Worm (Caenorhabditis elegans) whole organism, young adult: ENCODE measurements around the gene coa-1.

Source experiments
- B0336.3 ChIP-seq: fragments of 200-800 bp; sonication (Bioruptor generic); IDR thresholded peaks from 2 replicates; pipeline ENCODE4 v1.3.6; 2022; ENCODE audit warnings: missing genetic modification characterization, missing compliant biosample characterization
- F23B12.7 ChIP-seq: sonication (generic microtip); optimal IDR thresholded peaks from 2 replicates; lab custom pipeline; 2017; ENCODE audit warnings: missing genetic modification characterization, mild to moderate bottlenecking, missing compliant biosample characterization, antibody characterized with exemption, moderate library complexity; ENCODE audit not compliant: insufficient read depth
- F33H1.4 ChIP-seq: fragments of 200-800 bp; sonication (Bioruptor generic); IDR thresholded peaks from 2 replicates; pipeline ENCODE4 v1.3.6; 2022; ENCODE audit warnings: missing genetic modification reagents, missing genetic modification characterization, missing compliant biosample characterization
- K11D2.4 ChIP-seq: fragments of 200-800 bp; sonication (Bioruptor generic); IDR thresholded peaks from 2 replicates; pipeline ENCODE4 v1.3.6; 2022; ENCODE audit warnings: missing genetic modification reagents, missing genetic modification characterization, missing compliant biosample characterization
- K12H6.12 ChIP-seq: fragments of 200-800 bp; sonication (Bioruptor generic); optimal IDR thresholded peaks from 2 replicates; lab custom pipeline; 2018; ENCODE audit warnings: mild to moderate bottlenecking, missing genetic modification characterization, missing compliant biosample characterization
- T07F8.4 ChIP-seq: sonication (generic microtip); optimal IDR thresholded peaks from 2 replicates; lab custom pipeline; 2016; ENCODE audit warnings: mild to moderate bottlenecking, missing genetic modification characterization, moderate library complexity, missing compliant biosample characterization
- T26A5.8 ChIP-seq: sonication (generic microtip); optimal IDR thresholded peaks from 2 replicates; lab custom pipeline; 2016; ENCODE audit warnings: missing genetic modification characterization, missing compliant biosample characterization
- Y56A3A.18 ChIP-seq: fragments of 200-800 bp; sonication (Bioruptor generic); IDR thresholded peaks from 2 replicates; pipeline ENCODE4 v1.3.6; 2022; ENCODE audit warnings: missing genetic modification reagents, missing genetic modification characterization, missing compliant biosample characterization
- Y67H2A.10 ChIP-seq: fragments of 200-800 bp; sonication (Bioruptor generic); conservative IDR thresholded peaks from 2 replicates; pipeline ENCODE4 v1.3.6; 2022; ENCODE audit warnings: missing genetic modification reagents, missing genetic modification characterization, missing compliant biosample characterization
- aptf-2 ChIP-seq: fragments of 200-800 bp; sonication (Bioruptor generic); conservative IDR thresholded peaks from 2 replicates; pipeline ENCODE4 v1.3.6; 2022; ENCODE audit warnings: missing genetic modification reagents, missing genetic modification characterization, missing compliant biosample characterization
- athp-1 ChIP-seq: sonication (generic microtip); optimal IDR thresholded peaks from 2 replicates; lab custom pipeline; 2017; ENCODE audit warnings: mild to moderate bottlenecking, missing genetic modification characterization, missing compliant biosample characterization
- bed-2 ChIP-seq: fragments of 200-800 bp; sonication (Bioruptor generic); IDR thresholded peaks from 2 replicates; pipeline ENCODE4 v1.3.6; 2022; ENCODE audit warnings: missing genetic modification reagents, missing genetic modification characterization, missing compliant biosample characterization
- ccch-3 ChIP-seq: fragments of 200-800 bp; sonication (Bioruptor generic); optimal IDR thresholded peaks from 2 replicates; lab custom pipeline; 2018; ENCODE audit warnings: mild to moderate bottlenecking, missing genetic modification characterization, missing compliant biosample characterization
- cebp-1 ChIP-seq, 2 experiments: fragments of 200-800 bp in 1 of 2; sonication (Bioruptor generic) in 1 of 2; sonication (generic microtip) in 1 of 2; IDR thresholded peaks in 1 of 2; optimal IDR thresholded peaks in 1 of 2; 2 replicates each; pipeline versions ENCODE4 v1.3.6 to Lab custom; 2017 to 2022; ENCODE audit warnings: missing compliant biosample characterization in 2 of 2, missing genetic modification characterization in 2 of 2, mild to moderate bottlenecking in 1 of 2, missing genetic modification reagents in 1 of 2, moderate library complexity in 1 of 2
- ceh-27 ChIP-seq: fragments of 200-800 bp; sonication (Bioruptor generic); optimal IDR thresholded peaks from 2 replicates; lab custom pipeline; 2018; ENCODE audit warnings: mild to moderate bottlenecking, missing genetic modification characterization, moderate library complexity, missing compliant biosample characterization
- ceh-40 ChIP-seq: fragments of 200-800 bp; sonication (Bioruptor generic); IDR thresholded peaks from 2 replicates; pipeline ENCODE4 v1.3.6; 2022; ENCODE audit warnings: missing genetic modification characterization, missing compliant biosample characterization
- gei-17 ChIP-seq: fragments of 200-800 bp; sonication (Bioruptor generic); optimal IDR thresholded peaks from 2 replicates; lab custom pipeline; 2018; ENCODE audit warnings: mild to moderate bottlenecking, missing genetic modification characterization, missing compliant biosample characterization
- hmg-1.2 ChIP-seq: fragments of 200-800 bp; sonication (Bioruptor generic); IDR thresholded peaks from 2 replicates; pipeline ENCODE4 v1.3.6; 2022; ENCODE audit warnings: missing genetic modification reagents, missing genetic modification characterization, missing compliant biosample characterization
- hsf-1 ChIP-seq: fragments of 200-800 bp; sonication (Bioruptor generic); IDR thresholded peaks from 2 replicates; pipeline ENCODE4 v1.3.6; 2022; ENCODE audit warnings: missing genetic modification reagents, missing genetic modification characterization, missing compliant biosample characterization
- let-526 ChIP-seq: fragments of 200-800 bp; sonication (Bioruptor generic); IDR thresholded peaks from 2 replicates; pipeline ENCODE4 v1.3.6; 2022; ENCODE audit warnings: missing genetic modification reagents, missing genetic modification characterization, missing compliant biosample characterization
- lin-35 ChIP-seq, 3 experiments: fragments of 150-350 bp in 2 of 3; sonication (generic microtip) in 1 of 3; optimal IDR thresholded peaks; 2 replicates each; lab custom pipeline; 2014 to 2018; ENCODE audit warnings: missing biosample characterization in 3 of 3, missing genetic modification characterization in 3 of 3, missing genetic modification reagents in 3 of 3
- lsl-1 ChIP-seq: fragments of 200-800 bp; sonication (Bioruptor generic); optimal IDR thresholded peaks from 2 replicates; lab custom pipeline; 2018; ENCODE audit warnings: mild to moderate bottlenecking, missing genetic modification characterization, moderate library complexity, missing compliant biosample characterization
- madf-3 ChIP-seq: fragments of 200-800 bp; sonication (Bioruptor generic); IDR thresholded peaks from 2 replicates; pipeline ENCODE4 v1.3.6; 2022; ENCODE audit warnings: missing genetic modification reagents, missing genetic modification characterization, missing compliant biosample characterization
- madf-6 ChIP-seq: fragments of 200-800 bp; sonication (Bioruptor generic); IDR thresholded peaks from 2 replicates; pipeline ENCODE4 v1.3.6; 2022; ENCODE audit warnings: missing genetic modification reagents, missing genetic modification characterization, missing compliant biosample characterization
- mel-28 ChIP-seq: sonication (generic microtip); optimal IDR thresholded peaks from 2 replicates; lab custom pipeline; 2016; ENCODE audit warnings: borderline replicate concordance, mild to moderate bottlenecking, missing genetic modification characterization, missing compliant biosample characterization
- mxl-1 ChIP-seq: sonication (generic microtip); optimal IDR thresholded peaks from 2 replicates; lab custom pipeline; 2016; ENCODE audit warnings: missing genetic modification characterization, missing compliant biosample characterization
- nfya-2 ChIP-seq: fragments of 200-800 bp; sonication (Bioruptor generic); IDR thresholded peaks from 2 replicates; pipeline ENCODE4 v1.3.6; 2022; ENCODE audit warnings: missing genetic modification reagents, missing genetic modification characterization, missing compliant biosample characterization
- nfyb-1 ChIP-seq: fragments of 200-800 bp; sonication (Bioruptor generic); IDR thresholded peaks from 2 replicates; pipeline ENCODE4 v1.3.6; 2022; ENCODE audit warnings: missing genetic modification reagents, missing genetic modification characterization, missing compliant biosample characterization
- nhr-120 ChIP-seq: fragments of 200-800 bp; sonication (Bioruptor generic); IDR thresholded peaks from 2 replicates; pipeline ENCODE4 v1.3.6; 2022; ENCODE audit warnings: missing genetic modification characterization, missing compliant biosample characterization
- nhr-80 ChIP-seq: sonication (generic microtip); optimal IDR thresholded peaks from 2 replicates; lab custom pipeline; 2016; ENCODE audit warnings: missing genetic modification characterization, missing compliant biosample characterization
- pbrm-1 ChIP-seq: fragments of 200-800 bp; sonication (Bioruptor generic); IDR thresholded peaks from 2 replicates; pipeline ENCODE4 v1.3.6; 2022; ENCODE audit warnings: missing genetic modification reagents, missing genetic modification characterization, missing compliant biosample characterization
- repo-1 ChIP-seq: sonication (generic microtip); optimal IDR thresholded peaks from 2 replicates; lab custom pipeline; 2017; ENCODE audit warnings: mild to moderate bottlenecking, missing genetic modification characterization, missing compliant biosample characterization
- sdz-38 ChIP-seq: sonication (generic microtip); optimal IDR thresholded peaks from 2 replicates; lab custom pipeline; 2016; ENCODE audit warnings: missing genotype, missing genetic modification characterization, missing compliant biosample characterization
- snpc-1.1 ChIP-seq: sonication (generic microtip); optimal IDR thresholded peaks from 2 replicates; lab custom pipeline; 2017; ENCODE audit warnings: missing genetic modification characterization, mild to moderate bottlenecking, missing compliant biosample characterization, antibody characterized with exemption, moderate library complexity, missing genotype, missing genetic modification reagents; ENCODE audit not compliant: insufficient read depth
- snpc-3.4 ChIP-seq: sonication (generic microtip); optimal IDR thresholded peaks from 2 replicates; lab custom pipeline; 2017; ENCODE audit warnings: missing genetic modification characterization, mild to moderate bottlenecking, missing compliant biosample characterization, antibody characterized with exemption, moderate library complexity, missing genotype, missing genetic modification reagents
- somi-1 ChIP-seq: fragments of 200-800 bp; sonication (Bioruptor generic); optimal IDR thresholded peaks from 2 replicates; lab custom pipeline; 2018; ENCODE audit warnings: mild to moderate bottlenecking, missing genetic modification characterization, missing compliant biosample characterization
- sptf-2 ChIP-seq: fragments of 200-800 bp; sonication (Bioruptor generic); optimal IDR thresholded peaks from 2 replicates; lab custom pipeline; 2018; ENCODE audit warnings: mild to moderate bottlenecking, missing genetic modification characterization, missing compliant biosample characterization
- unc-130 ChIP-seq: sonication (generic microtip); optimal IDR thresholded peaks from 2 replicates; lab custom pipeline; 2016; ENCODE audit warnings: missing genetic modification reagents, missing genetic modification characterization, missing compliant biosample characterization
- unc-62 ChIP-seq: fragments of 150-350 bp; optimal IDR thresholded peaks from 2 replicates; lab custom pipeline; 2014; ENCODE audit warnings: missing biosample characterization, missing genetic modification reagents, missing genetic modification characterization
- xnd-1 ChIP-seq: sonication (generic microtip); optimal IDR thresholded peaks from 2 replicates; lab custom pipeline; 2016; ENCODE audit warnings: missing genotype, missing genetic modification reagents, missing genetic modification characterization, missing compliant biosample characterization

Gene coa-1

DNA sequence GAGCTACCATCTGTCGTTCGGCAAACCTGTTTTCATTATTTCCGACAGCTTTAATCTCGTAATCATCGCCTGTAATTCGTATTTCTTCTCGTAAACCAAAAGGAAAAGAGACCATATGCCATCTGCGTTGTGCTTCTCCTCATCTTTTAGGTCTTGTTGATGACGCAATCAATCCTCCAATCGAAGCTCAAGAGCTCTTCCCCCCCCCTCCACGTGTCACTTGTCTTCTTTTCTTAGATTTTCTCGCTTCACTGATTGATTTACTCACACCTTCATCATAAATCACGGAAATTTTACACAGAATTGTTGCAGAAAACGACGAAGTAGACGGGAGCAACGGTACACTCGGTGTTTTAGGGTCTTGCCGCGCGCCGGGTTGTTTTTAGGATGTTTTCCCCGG lies 26.4 kb upstream of the coa-1 start, which contains the start of gene tcl-2 (continued):
- TF ChIP-seq bed-2 (GFP tag; lab: Robert Waterston, UW) (no peak), hsf-1 (GFP tag; lab: Robert Waterston, UW) (no peak)

DNA sequence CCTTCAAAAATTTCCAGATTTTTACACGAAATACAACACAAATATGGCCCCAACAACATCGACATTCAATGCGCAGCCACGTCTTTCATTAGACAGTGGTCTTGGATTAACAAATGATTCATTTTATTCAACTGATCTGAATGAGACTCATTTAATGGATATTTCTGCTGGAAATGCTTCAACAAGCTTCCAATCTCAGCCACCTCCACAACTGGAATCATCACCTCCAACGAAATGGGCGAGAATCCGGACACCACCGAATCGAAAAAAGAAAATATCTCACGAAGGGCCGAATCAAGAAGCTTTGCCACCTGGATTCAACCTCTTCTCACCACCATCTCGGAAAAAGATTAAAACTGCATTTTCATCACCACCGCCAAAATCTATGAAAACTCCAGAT lies 25.4 kb upstream of the coa-1 start:
- TF ChIP-seq aptf-2 (GFP tag; lab: Robert Waterston, UW) (no peak), F23B12.7 (no peak), ccch-3 (GFP tag; lab: Kevin White, UChicago) (no peak), ceh-27 (GFP tag; lab: Kevin White, UChicago) (no peak), T07F8.4 (tag; lab: Kevin White, UChicago) (no peak), K12H6.12 (tag; lab: Kevin White, UChicago) (no peak), T26A5.8 (tag; lab: Kevin White, UChicago) (no peak), Y67H2A.10 (GFP tag; lab: Robert Waterston, UW) (no peak), sptf-2 (no peak), nfyb-1 (GFP tag; lab: Robert Waterston, UW) (no peak), lin-35 (GFP tag; optimal IDR thresholded peaks at IDR 0.05; lab: Kevin White, UChicago) (no peak), let-526 (GFP tag; lab: Robert Waterston, UW) (no peak), mel-28 (tag; lab: Kevin White, UChicago) (no peak)

DNA sequence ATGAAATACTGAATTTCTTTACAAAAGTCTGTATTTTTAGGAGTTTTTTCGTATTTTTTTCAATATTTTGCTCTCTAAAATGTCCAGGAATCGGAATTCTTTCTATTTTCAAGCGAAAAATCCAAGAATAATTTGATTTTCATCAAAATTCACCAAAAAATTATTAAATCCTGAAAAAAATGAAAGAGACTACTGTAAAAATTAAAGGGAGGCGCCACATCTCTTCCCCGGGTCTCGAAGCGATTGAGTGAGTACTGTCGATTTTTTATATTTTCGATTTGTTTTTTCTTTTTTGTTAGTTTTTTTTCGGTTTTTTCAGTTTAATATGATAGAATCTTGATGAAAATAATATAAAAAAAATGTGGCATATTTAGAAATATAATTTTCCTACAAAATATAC lies 21.6 kb upstream of the coa-1 start:
- peak; percentile 51 for TF ChIP-seq madf-6
- TF ChIP-seq xnd-1: peak; percentile 55
- peak; percentile 81 for TF ChIP-seq lsl-1 (GFP tag; lab: Kevin White, UChicago)
- TF ChIP-seq F33H1.4 (GFP tag; lab: Robert Waterston, UW): peak; percentile 79
- no peak for TF ChIP-seq mxl-1 (tag; lab: Kevin White, UChicago)

DNA sequence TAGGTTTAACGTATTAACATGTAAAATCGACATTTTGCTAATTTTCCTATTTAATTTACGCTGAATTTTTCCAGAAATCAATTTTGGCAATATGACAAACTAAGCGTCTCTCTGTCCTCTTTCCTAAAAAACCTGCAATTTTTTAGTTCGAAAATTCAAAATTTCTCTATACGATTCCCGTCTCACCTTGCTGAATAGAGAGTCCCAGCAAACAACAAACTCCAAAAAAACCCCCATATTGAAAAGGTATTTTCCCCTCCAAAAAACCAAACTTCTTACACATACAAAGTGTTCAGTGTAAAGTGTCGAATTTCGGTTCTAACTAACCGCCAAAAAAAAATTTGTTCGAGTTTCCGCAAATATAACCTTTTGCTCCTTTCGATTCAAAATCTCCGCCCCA lies 20.9 kb upstream of the coa-1 start, which contains the start of gene pnc-1:
Gene pnc-1, plus strand, starts transcription at position 301 of the 400 bp plus-strand sequence.
- no peak for TF ChIP-seq sdz-38
- no peak for TF ChIP-seq mxl-1 (tag; lab: Kevin White, UChicago)
- TF ChIP-seq repo-1 (tag; lab: Kevin White, UChicago): no peak
- TF ChIP-seq Y56A3A.18 (GFP tag; lab: Robert Waterston, UW): 0 out of 2 replicates have a peak, but pooled peaks have one; percentile 24
- TF ChIP-seq snpc-1.1: no peak
- no peak for TF ChIP-seq K11D2.4 (GFP tag; lab: Robert Waterston, UW)

DNA sequence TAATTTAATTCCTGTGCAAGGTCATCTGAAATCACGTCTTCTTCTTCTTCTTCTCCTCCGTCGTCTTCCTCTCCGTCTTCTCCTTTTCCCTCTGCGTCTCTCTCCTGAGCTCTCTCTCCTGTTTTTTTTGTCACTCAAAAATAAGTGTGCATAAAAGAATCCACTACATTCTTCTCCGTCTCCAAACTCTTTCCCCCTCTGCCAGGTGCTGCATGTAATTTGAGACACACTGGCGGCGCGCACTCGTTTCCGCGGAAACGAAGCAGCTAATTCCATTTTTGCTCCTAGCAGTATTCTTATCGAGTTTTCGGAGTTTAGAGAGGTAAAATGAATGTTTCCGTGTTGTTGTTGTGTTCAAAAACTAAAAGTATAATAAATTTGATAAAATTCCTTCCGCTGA lies 19.0 kb upstream of the coa-1 start:
- no peak for TF ChIP-seq T07F8.4 (tag; lab: Kevin White, UChicago)
- peak; percentile 26; the same call in 1 of the 2 replicates for TF ChIP-seq hmg-1.2 (GFP tag; lab: Robert Waterston, UW)

DNA sequence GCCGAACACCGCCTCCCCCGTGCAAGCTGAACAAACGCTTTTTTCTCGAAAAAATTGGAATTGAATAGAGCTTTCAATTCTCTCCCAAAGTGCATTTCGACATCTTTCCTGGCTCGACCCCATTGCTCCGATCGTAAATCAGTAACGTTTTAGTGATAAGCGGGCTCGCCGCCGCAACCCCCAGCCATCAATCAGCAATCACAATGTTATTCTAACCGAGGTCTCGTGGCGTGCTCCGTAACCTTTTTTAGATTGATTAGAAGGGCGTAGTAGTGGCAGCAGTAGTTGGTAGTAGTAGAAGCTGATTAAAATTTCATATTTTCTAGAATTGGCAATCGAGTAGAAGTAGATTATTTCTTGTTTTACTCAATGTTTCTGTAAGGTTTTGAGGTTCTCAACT lies 17.8 kb upstream of the coa-1 start:
- TF ChIP-seq snpc-3.4 (tag; lab: Kevin White, UChicago) (no peak), unc-130 (GFP tag; lab: Kevin White, UChicago) (no peak), B0336.3 (GFP tag; lab: Robert Waterston, UW) (no peak), repo-1 (tag; lab: Kevin White, UChicago) (no peak), athp-1 (tag; lab: Kevin White, UChicago) (no peak), cebp-1 (GFP tag; IDR thresholded peaks at IDR 0.05; lab: Robert Waterston, UW) (0 out of 2 replicates have a peak, but pooled peaks have one; percentile 55), cebp-1 (tag; optimal IDR thresholded peaks at IDR 0.05; lab: Kevin White, UChicago) (peak; percentile 37), gei-17 (GFP tag; lab: Kevin White, UChicago) (no peak), somi-1 (GFP tag; lab: Kevin White, UChicago) (no peak), unc-62 (GFP tag; lab: Kevin White, UChicago) (no peak), madf-3 (no peak), nhr-80 (peak; percentile 76), T26A5.8 (tag; lab: Kevin White, UChicago) (no peak), nfya-2 (GFP tag; lab: Robert Waterston, UW) (no peak), pbrm-1 (no peak), nhr-120 (GFP tag; lab: Robert Waterston, UW) (no peak), ceh-40 (0 out of 2 replicates have a peak, but pooled peaks have one; percentile 9)
